Fruit fly (Drosophila melanogaster): ENCODE results near the gene Gyc32E.

- no peak for TF ChIP-seq pan (optimal IDR thresholded peaks at IDR 0.05)
- TF ChIP-seq usp (GFP tag; optimal IDR thresholded peaks at IDR 0.05): no peak
Measured at dm6 chr2L:11091111-11091510, 57.8 kb downstream of the Gyc32E start, which contains the start of gene Wdr59.
